Fruit fly (Drosophila melanogaster): Measurements from ENCODE around the gene eco.

eco gene

dm6 chr3L:7346951-7347350, 7.8 kb upstream of the eco start, which contains the start of gene CG14834:
CG14834 (minus strand) TSS chr3L:7347123.
- TF ChIP-seq HLH106 (tag; optimal IDR thresholded peaks at IDR 0.05) (no peak), Vsx2 (GFP tag; optimal IDR thresholded peaks at IDR 0.05; ENCODE audit: partially characterized antibody) (no peak), CG9705 (GFP tag; optimal IDR thresholded peaks at IDR 0.05) (no peak), dmrt93B (GFP tag; optimal IDR thresholded peaks at IDR 0.05) (no peak), ey (GFP tag; optimal IDR thresholded peaks at IDR 0.05) (no peak), CrebA (GFP tag; optimal IDR thresholded peaks at IDR 0.05; ENCODE audit: borderline replicate concordance) (no peak), Dfd (GFP tag; optimal IDR thresholded peaks at IDR 0.05) (no peak), fru (GFP tag; optimal IDR thresholded peaks at IDR 0.05) (no peak), sv (GFP tag; optimal IDR thresholded peaks at IDR 0.05) (no peak), Hr78 (GFP tag; optimal IDR thresholded peaks at IDR 0.05) (no peak), Hr83 (GFP tag; optimal IDR thresholded peaks at IDR 0.05; ENCODE audit: poor library complexity, severe bottlenecking) (no peak)

DNA sequence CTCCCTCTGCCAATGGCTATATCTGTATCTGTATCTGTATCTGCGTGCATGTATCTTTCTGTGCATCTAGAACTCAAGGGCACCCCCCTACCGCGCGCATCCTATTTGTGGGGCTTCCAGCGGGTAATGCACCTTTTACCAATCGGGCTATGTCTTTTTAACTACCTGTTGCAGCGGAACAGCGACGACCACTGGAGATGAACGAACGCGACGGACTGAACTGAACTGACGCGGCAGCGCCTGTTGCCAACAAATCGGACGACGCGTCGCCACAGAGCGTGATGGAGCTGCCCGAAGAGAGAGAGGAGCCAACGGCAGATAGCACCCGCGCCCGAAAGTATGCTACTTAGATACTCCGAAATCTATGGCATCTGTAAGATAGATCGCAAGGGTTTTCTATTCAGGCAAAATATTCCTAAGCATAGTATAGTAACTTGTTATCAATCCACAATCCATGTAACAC, 5.9 kb upstream of the eco start, which contains the start of gene Cln7:
Gene Cln7, minus strand, starts transcription at position 219 of the 463 bp plus-strand sequence.
- TF ChIP-seq Vsx2 (GFP tag; optimal IDR thresholded peaks at IDR 0.05; ENCODE audit: partially characterized antibody), result no peak
- TF ChIP-seq foxo (GFP tag; optimal IDR thresholded peaks at IDR 0.05), result peak in 1 of 2 experiments; percentile 43
- TF ChIP-seq br (GFP tag; optimal IDR thresholded peaks at IDR 0.05), result peak; percentile 81
- TF ChIP-seq Rel (GFP tag; optimal IDR thresholded peaks at IDR 0.05), result no peak
- TF ChIP-seq Rel (tag; optimal IDR thresholded peaks at IDR 0.05), result peak; percentile 82
- TF ChIP-seq lola (GFP tag; optimal IDR thresholded peaks at IDR 0.05), result no peak
- TF ChIP-seq CG9705 (GFP tag; optimal IDR thresholded peaks at IDR 0.05), result no peak
- no peak for TF ChIP-seq CrebA (GFP tag; optimal IDR thresholded peaks at IDR 0.05; ENCODE audit: borderline replicate concordance)
- TF ChIP-seq CG32264 (GFP tag; optimal IDR thresholded peaks at IDR 0.05), result no peak
- TF ChIP-seq dl (GFP tag; optimal IDR thresholded peaks at IDR 0.05; ENCODE audit: insufficient read depth in 1 of 2, partially characterized antibody in 2 of 2), result peak in 1 of 2 experiments; percentile 56
- peak; percentile 91 for TF ChIP-seq Dif (GFP tag; optimal IDR thresholded peaks at IDR 0.05; ENCODE audit: partially characterized antibody)
- TF ChIP-seq rgr (GFP tag; optimal IDR thresholded peaks at IDR 0.05), result peak; percentile 69
- TF ChIP-seq h (GFP tag; optimal IDR thresholded peaks at IDR 0.05), result peak; percentile 62
- peak; percentile 22 for TF ChIP-seq Myc (optimal IDR thresholded peaks at IDR 0.05)
- TF ChIP-seq Hnf4 (GFP tag; optimal IDR thresholded peaks at IDR 0.05), result no peak
- TF ChIP-seq Mio (GFP tag; optimal IDR thresholded peaks at IDR 0.05), result no peak
- no peak for TF ChIP-seq sv (GFP tag; optimal IDR thresholded peaks at IDR 0.05)
- TF ChIP-seq Abd-B (GFP tag; optimal IDR thresholded peaks at IDR 0.05), result no peak
- no peak for TF ChIP-seq brk (GFP tag; optimal IDR thresholded peaks at IDR 0.05)
- TF ChIP-seq ey (GFP tag; optimal IDR thresholded peaks at IDR 0.05), result peak; percentile 1
- peak; percentile 5 for TF ChIP-seq jim (GFP tag; optimal IDR thresholded peaks at IDR 0.05)
- no peak for TF ChIP-seq dmrt93B (GFP tag; optimal IDR thresholded peaks at IDR 0.05)
- no peak for TF ChIP-seq dsf (GFP tag; optimal IDR thresholded peaks at IDR 0.05; ENCODE audit: borderline replicate concordance)
- TF ChIP-seq HLH106 (tag; optimal IDR thresholded peaks at IDR 0.05), result peak; percentile 48
- TF ChIP-seq GATAd (GFP tag; optimal IDR thresholded peaks at IDR 0.05), result no peak
- no peak for TF ChIP-seq woc (GFP tag; optimal IDR thresholded peaks at IDR 0.05)
- peak; percentile 82 for TF ChIP-seq Sp1 (GFP tag; optimal IDR thresholded peaks at IDR 0.05)
- TF ChIP-seq usp (GFP tag; optimal IDR thresholded peaks at IDR 0.05), result no peak
- no peak for TF ChIP-seq sage (GFP tag; optimal IDR thresholded peaks at IDR 0.05)
- TF ChIP-seq Jra (GFP tag; optimal IDR thresholded peaks at IDR 0.05), result peak; percentile 14
- peak; percentile 52 for TF ChIP-seq fru (GFP tag; optimal IDR thresholded peaks at IDR 0.05)
- TF ChIP-seq N (GFP tag; optimal IDR thresholded peaks at IDR 0.05), result peak; percentile 45
- TF ChIP-seq Hr78 (GFP tag; optimal IDR thresholded peaks at IDR 0.05), result no peak
- peak; percentile 16 for TF ChIP-seq psq (GFP tag; optimal IDR thresholded peaks at IDR 0.05)
- no peak for TF ChIP-seq Dfd (GFP tag; optimal IDR thresholded peaks at IDR 0.05)
- no peak for TF ChIP-seq tai (GFP tag; optimal IDR thresholded peaks at IDR 0.05)
- peak; percentile 82 for TF ChIP-seq Hr83 (GFP tag; optimal IDR thresholded peaks at IDR 0.05; ENCODE audit: poor library complexity, severe bottlenecking)
- no peak for TF ChIP-seq pan (optimal IDR thresholded peaks at IDR 0.05)
- peak; percentile 16 for TF ChIP-seq OdsH (GFP tag; optimal IDR thresholded peaks at IDR 0.05)

Data from whole organism, wandering third instar larva.